Worm (Caenorhabditis elegans): Measurements from ENCODE around the gene F37C4.4.

Gene F37C4.4

DNA sequence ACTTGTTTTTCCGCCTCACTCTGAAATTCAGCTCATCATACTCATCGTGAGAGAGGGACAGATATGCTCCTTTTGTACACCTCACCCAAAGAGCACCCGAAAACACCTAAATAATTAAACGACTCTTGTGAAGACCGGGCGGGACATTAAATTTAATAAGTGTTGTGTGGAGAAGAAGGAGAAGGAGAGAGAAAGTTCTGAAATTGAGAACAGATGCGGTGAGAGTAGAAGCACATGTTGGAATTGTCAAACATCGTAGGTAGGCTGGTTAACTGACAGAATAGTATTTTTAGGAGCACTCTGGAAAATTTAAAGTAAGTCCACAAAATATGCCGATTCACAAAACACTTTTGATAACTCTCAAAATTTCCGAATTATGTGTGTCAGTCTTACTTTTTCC is 13.6 kb upstream of the F37C4.4 start:
- TF ChIP-seq mep-1 (tag; optimal IDR thresholded peaks at IDR 0.05) (no peak), sox-4 (tag; optimal IDR thresholded peaks at IDR 0.05) (no peak), fkh-10 (GFP tag; optimal IDR thresholded peaks at IDR 0.05) (no peak), lin-39 (tag; optimal IDR thresholded peaks at IDR 0.05) (no peak), nhr-11 (tag; optimal IDR thresholded peaks at IDR 0.05) (no peak), ama-1 (optimal IDR thresholded peaks at IDR 0.05) (no peak), grh-1 (GFP tag; IDR thresholded peaks at IDR 0.05) (no peak), lin-35 (GFP tag; optimal IDR thresholded peaks at IDR 0.05) (no peak), ztf-4 (tag; optimal IDR thresholded peaks at IDR 0.05) (no peak), pax-3 (tag; optimal IDR thresholded peaks at IDR 0.05) (no peak), unc-30 (tag; optimal IDR thresholded peaks at IDR 0.05) (no peak), ztf-11 (tag; optimal IDR thresholded peaks at IDR 0.05) (no peak), dsc-1 (tag; optimal IDR thresholded peaks at IDR 0.05) (peak; percentile 95), jun-1 (tag; optimal IDR thresholded peaks at IDR 0.05) (no peak), fkh-8 (tag; optimal IDR thresholded peaks at IDR 0.05) (no peak), fkh-4 (tag; optimal IDR thresholded peaks at IDR 0.05; ENCODE audit: borderline replicate concordance) (peak; percentile 80), sptf-1 (tag; optimal IDR thresholded peaks at IDR 0.05) (no peak), mef-2 (tag; optimal IDR thresholded peaks at IDR 0.05) (no peak)

ce11 chrIV:3854606-3855005 is 12.5 kb upstream of the F37C4.4 start:
- TF ChIP-seq lin-14 (GFP tag; optimal IDR thresholded peaks at IDR 0.05), result peak; percentile 25
- no peak for TF ChIP-seq ceh-88 (GFP tag; IDR thresholded peaks at IDR 0.05)
- no peak for TF ChIP-seq lin-13 (GFP tag; optimal IDR thresholded peaks at IDR 0.05)
- TF ChIP-seq dsc-1 (tag; optimal IDR thresholded peaks at IDR 0.05), result peak; percentile 16

DNA sequence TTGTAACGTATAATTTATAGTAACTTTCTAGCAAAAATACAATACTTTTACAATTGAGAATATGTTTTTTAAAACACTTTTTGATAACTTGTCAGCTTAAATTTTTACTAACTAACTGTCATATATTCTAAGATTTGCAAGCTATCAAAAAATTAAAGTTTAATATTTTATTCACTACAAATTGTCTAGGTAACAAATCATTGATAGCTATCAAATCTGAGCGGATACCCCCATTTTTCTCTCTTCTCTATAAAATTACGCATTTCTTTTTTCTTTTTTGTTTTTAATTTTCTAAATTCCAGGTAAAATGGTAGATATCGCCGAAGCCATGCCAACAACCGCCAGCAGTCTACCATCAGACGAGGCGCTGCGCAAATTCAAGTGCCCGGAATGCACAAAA is 11.6 kb upstream of the F37C4.4 start, which contains the start of gene zag-1:
Gene zag-1 (plus strand): TSS at position 301 of the 400 bp plus-strand sequence.
- no peak for TF ChIP-seq fkh-8 (tag; optimal IDR thresholded peaks at IDR 0.05)
- no peak for TF ChIP-seq nhr-77 (tag; optimal IDR thresholded peaks at IDR 0.05)
- TF ChIP-seq F16B12.6 (tag; optimal IDR thresholded peaks at IDR 0.05), result no peak
- no peak for TF ChIP-seq ceh-90 (tag; optimal IDR thresholded peaks at IDR 0.05)
- no peak for TF ChIP-seq lin-15B (tag; optimal IDR thresholded peaks at IDR 0.05)
- no peak for TF ChIP-seq mef-2 (tag; optimal IDR thresholded peaks at IDR 0.05)
- TF ChIP-seq ces-1 (GFP tag; optimal IDR thresholded peaks at IDR 0.05), result no peak
- TF ChIP-seq vab-15 (tag; optimal IDR thresholded peaks at IDR 0.05), result no peak
- TF ChIP-seq mab-9 (GFP tag; IDR thresholded peaks at IDR 0.05), result no peak
- no peak for TF ChIP-seq skn-1 (tag; optimal IDR thresholded peaks at IDR 0.05)
- no peak for TF ChIP-seq dsc-1 (tag; optimal IDR thresholded peaks at IDR 0.05)
- no peak for TF ChIP-seq pag-3 (tag; optimal IDR thresholded peaks at IDR 0.05; ENCODE audit: borderline replicate concordance, insufficient read depth)
- no peak for TF ChIP-seq ztf-4 (tag; optimal IDR thresholded peaks at IDR 0.05)
- TF ChIP-seq lin-35 (GFP tag; optimal IDR thresholded peaks at IDR 0.05), result no peak
- TF ChIP-seq fos-1 (tag; optimal IDR thresholded peaks at IDR 0.05), result no peak
- no peak for TF ChIP-seq C16A3.4 (tag; optimal IDR thresholded peaks at IDR 0.05)
- no peak for TF ChIP-seq nhr-20 (tag; optimal IDR thresholded peaks at IDR 0.05)
- no peak for TF ChIP-seq grh-1 (GFP tag; IDR thresholded peaks at IDR 0.05)

ce11 chrIV:3856190-3856589 is 10.9 kb upstream of the F37C4.4 start:
- TF ChIP-seq lin-13 (GFP tag; optimal IDR thresholded peaks at IDR 0.05), result no peak
- no peak for TF ChIP-seq pax-3 (tag; optimal IDR thresholded peaks at IDR 0.05)
- no peak for TF ChIP-seq skn-1 (tag; optimal IDR thresholded peaks at IDR 0.05)
- no peak for TF ChIP-seq irx-1 (tag; optimal IDR thresholded peaks at IDR 0.05)
- no peak for TF ChIP-seq ama-1 (optimal IDR thresholded peaks at IDR 0.05)
- no peak for TF ChIP-seq Y116A8C.19 (tag; optimal IDR thresholded peaks at IDR 0.05; ENCODE audit: borderline replicate concordance)
- no peak for TF ChIP-seq fkh-8 (tag; optimal IDR thresholded peaks at IDR 0.05)
- TF ChIP-seq hlh-4 (tag; optimal IDR thresholded peaks at IDR 0.05), result no peak
- no peak for TF ChIP-seq nhr-47 (tag; optimal IDR thresholded peaks at IDR 0.05)
- no peak for TF ChIP-seq dsc-1 (tag; optimal IDR thresholded peaks at IDR 0.05)
- TF ChIP-seq sptf-1 (tag; optimal IDR thresholded peaks at IDR 0.05), result no peak
- TF ChIP-seq egl-13 (tag; optimal IDR thresholded peaks at IDR 0.05), result no peak
- TF ChIP-seq nhr-11 (tag; optimal IDR thresholded peaks at IDR 0.05), result no peak
- no peak for TF ChIP-seq isw-1 (GFP tag; IDR thresholded peaks at IDR 0.05)
- TF ChIP-seq lsy-2 (tag; optimal IDR thresholded peaks at IDR 0.05), result no peak
- no peak for TF ChIP-seq pag-3 (tag; optimal IDR thresholded peaks at IDR 0.05; ENCODE audit: borderline replicate concordance, insufficient read depth)

Data from whole organism, L1 larva.